Worm (Caenorhabditis elegans) whole organism, midembryonic: ENCODE results near the gene col-111.
A peak's percentile ranks its signal among the peaks of the same experiment; 100 is the strongest.

Experiments
- T22C8.4 ChIP-seq: fragments of 200-800 bp; sonication (Bioruptor generic); IDR thresholded peaks from 2 replicates; pipeline ENCODE4 v1.3.6; 2022; ENCODE audit warnings: missing genetic modification characterization, missing compliant biosample characterization
- cog-1 ChIP-seq: sonication (generic microtip); optimal IDR thresholded peaks from 2 replicates; lab custom pipeline; 2016; ENCODE audit warnings: missing genetic modification characterization, missing compliant biosample characterization
- flt-1 ChIP-seq: fragments of 200-800 bp; sonication (Bioruptor generic); IDR thresholded peaks from 2 replicates; pipeline ENCODE4 v1.3.6; 2022; ENCODE audit warnings: missing genetic modification characterization, missing compliant biosample characterization
- klf-2 ChIP-seq: fragments of 200-800 bp; sonication (Bioruptor generic); conservative IDR thresholded peaks from 2 replicates; pipeline ENCODE4 v1.3.6; 2022; ENCODE audit warnings: missing genetic modification reagents, missing genetic modification characterization, missing compliant biosample characterization
- med-1 ChIP-seq: sonication (generic microtip); optimal IDR thresholded peaks from 2 replicates; lab custom pipeline; 2017; ENCODE audit warnings: missing genetic modification characterization, mild to moderate bottlenecking, missing compliant biosample characterization, antibody characterized with exemption, missing genetic modification reagents; ENCODE audit not compliant: insufficient read depth
- ref-1 ChIP-seq: fragments of 200-800 bp; sonication (Bioruptor generic); conservative IDR thresholded peaks from 2 replicates; pipeline ENCODE4 v1.3.6; 2022; ENCODE audit warnings: missing genetic modification reagents, missing genetic modification characterization, missing compliant biosample characterization

DNA sequence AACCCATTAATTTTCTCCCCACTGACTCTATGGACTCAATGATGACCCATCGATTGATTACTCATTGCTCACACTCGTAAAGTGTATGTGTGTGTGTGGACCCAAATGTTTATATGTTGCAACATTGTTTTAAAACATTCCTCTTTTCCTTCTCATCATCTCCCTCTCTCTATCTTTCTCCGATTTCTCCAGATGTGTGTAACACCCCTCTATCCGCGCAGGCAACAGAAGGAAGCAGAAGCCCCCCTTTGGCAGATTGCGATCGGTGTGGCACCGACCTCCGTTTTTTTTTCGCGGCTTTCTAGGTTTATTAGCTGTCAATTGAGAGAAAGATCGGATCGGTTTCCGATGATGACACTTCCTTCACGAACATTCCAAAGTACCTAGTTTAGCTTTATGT, 14.2 kb downstream of the col-111 start:
- TF ChIP-seq flt-1 (GFP tag; lab: Robert Waterston, UW) = no peak
- 0 out of 2 replicates have a peak, but pooled peaks have one; percentile 27 for TF ChIP-seq ref-1
- no peak for TF ChIP-seq med-1 (GFP tag; lab: Kevin White, UChicago)
- no peak for TF ChIP-seq cog-1 (tag; lab: Kevin White, UChicago)
- no peak for TF ChIP-seq klf-2 (GFP tag; lab: Robert Waterston, UW)
- no peak for TF ChIP-seq T22C8.4
